Worm (Caenorhabditis elegans) whole organism, L1 larva: ENCODE data around the gene calu-1.

Source experiments
- C16A3.4 ChIP-seq: fragments of 150-350 bp; optimal IDR thresholded peaks from 2 replicates; lab custom pipeline; 2014; ENCODE audit warnings: missing biosample characterization, missing genetic modification characterization
- C34B4.2 ChIP-seq: sonication (generic microtip); optimal IDR thresholded peaks from 2 replicates; lab custom pipeline; 2017; ENCODE audit warnings: mild to moderate bottlenecking, missing genetic modification characterization, missing compliant biosample characterization
- Y116A8C.19 ChIP-seq: sonication (generic microtip); optimal IDR thresholded peaks from 2 replicates; lab custom pipeline; 2016; ENCODE audit warnings: missing compliant biosample characterization, missing genetic modification characterization, borderline replicate concordance
- aha-1 ChIP-seq: fragments of 150-350 bp; optimal IDR thresholded peaks from 2 replicates; lab custom pipeline; 2014; ENCODE audit warnings: missing biosample characterization, missing genetic modification characterization
- alr-1 ChIP-seq: fragments of 200-800 bp; sonication (Bioruptor generic); optimal IDR thresholded peaks from 2 replicates; lab custom pipeline; 2018; ENCODE audit warnings: borderline replicate concordance, mild to moderate bottlenecking, missing genetic modification characterization, missing compliant biosample characterization
- aly-2 ChIP-seq: fragments of 150-350 bp; optimal IDR thresholded peaks from 2 replicates; lab custom pipeline; 2014; ENCODE audit warnings: missing biosample characterization, missing genetic modification characterization
- ama-1 ChIP-seq: fragments of 150-350 bp; optimal IDR thresholded peaks from 2 replicates; lab custom pipeline; 2014
- blmp-1 ChIP-seq: fragments of 150-350 bp; optimal IDR thresholded peaks from 2 replicates; lab custom pipeline; 2014; ENCODE audit warnings: missing biosample characterization, missing genetic modification characterization
- ceh-8 ChIP-seq: fragments of 200-800 bp; sonication (Bioruptor generic); optimal IDR thresholded peaks from 2 replicates; lab custom pipeline; 2018; ENCODE audit warnings: mild to moderate bottlenecking, missing genetic modification characterization, moderate library complexity, missing compliant biosample characterization
- ceh-82 ChIP-seq, 3 experiments: fragments of 150-350 bp in 1 of 3; sonication (generic microtip) in 2 of 3; optimal IDR thresholded peaks; 2 replicates each; lab custom pipeline; 2014 to 2017; ENCODE audit warnings: missing biosample characterization in 3 of 3, missing genetic modification characterization in 3 of 3
- ceh-88 ChIP-seq: fragments of 200-800 bp; sonication (Bioruptor generic); IDR thresholded peaks from 2 replicates; pipeline ENCODE4 v1.3.6; 2022; ENCODE audit warnings: missing genetic modification characterization, missing compliant biosample characterization
- egl-13 ChIP-seq: sonication (generic microtip); optimal IDR thresholded peaks from 2 replicates; lab custom pipeline; 2016; ENCODE audit warnings: missing genotype, missing genetic modification reagents, missing genetic modification characterization, missing compliant biosample characterization
- fkh-10 ChIP-seq: sonication (generic microtip); optimal IDR thresholded peaks from 2 replicates; lab custom pipeline; 2017; ENCODE audit warnings: missing biosample characterization, missing genetic modification reagents, missing genetic modification characterization
- grh-1 ChIP-seq: fragments of 200-800 bp; sonication (Bioruptor generic); IDR thresholded peaks from 2 replicates; pipeline ENCODE4 v1.3.6; 2022; ENCODE audit warnings: missing genetic modification reagents, missing genetic modification characterization, missing compliant biosample characterization
- hlh-4 ChIP-seq: sonication (generic microtip); optimal IDR thresholded peaks from 2 replicates; lab custom pipeline; 2016; ENCODE audit warnings: mild to moderate bottlenecking, missing genetic modification characterization, missing compliant biosample characterization
- irx-1 ChIP-seq: sonication (generic microtip); optimal IDR thresholded peaks from 2 replicates; lab custom pipeline; 2016; ENCODE audit warnings: missing genetic modification characterization, missing compliant biosample characterization
- isw-1 ChIP-seq: fragments of 200-800 bp; sonication (Bioruptor generic); IDR thresholded peaks from 2 replicates; pipeline ENCODE4 v1.3.6; 2022; ENCODE audit warnings: missing genetic modification characterization, missing compliant biosample characterization
- lir-3 ChIP-seq: sonication (generic microtip); optimal IDR thresholded peaks from 2 replicates; lab custom pipeline; 2016; ENCODE audit warnings: mild to moderate bottlenecking, missing genetic modification characterization, moderate library complexity, missing compliant biosample characterization; ENCODE audit not compliant: poor library complexity
- mdl-1 ChIP-seq, 2 experiments: fragments of 150-350 bp; optimal IDR thresholded peaks; 2 replicates each; lab custom pipeline; 2014 to 2017; ENCODE audit warnings: missing biosample characterization in 2 of 2, missing genetic modification characterization in 2 of 2, inconsistent platforms in 1 of 2
- mep-1 ChIP-seq: fragments of 150-350 bp; optimal IDR thresholded peaks from 2 replicates; lab custom pipeline; 2014; ENCODE audit warnings: missing biosample characterization, missing genetic modification characterization
- nhr-11 ChIP-seq: fragments of 150-350 bp; optimal IDR thresholded peaks from 2 replicates; lab custom pipeline; 2014; ENCODE audit warnings: missing biosample characterization, missing genetic modification characterization
- nhr-12 ChIP-seq: sonication (generic microtip); optimal IDR thresholded peaks from 2 replicates; lab custom pipeline; 2017; ENCODE audit warnings: missing biosample characterization, missing genetic modification characterization
- nhr-19 ChIP-seq: fragments of 200-800 bp; sonication (Bioruptor generic); conservative IDR thresholded peaks from 2 replicates; pipeline ENCODE4 v1.3.6; 2022; ENCODE audit warnings: missing genetic modification characterization, missing compliant biosample characterization
- nhr-28 ChIP-seq: fragments of 150-350 bp; optimal IDR thresholded peaks from 2 replicates; lab custom pipeline; 2014; ENCODE audit warnings: missing biosample characterization, missing genetic modification characterization
- nhr-47 ChIP-seq: sonication (generic microtip); optimal IDR thresholded peaks from 2 replicates; lab custom pipeline; 2016; ENCODE audit warnings: mild to moderate bottlenecking, missing genetic modification characterization, moderate library complexity, missing compliant biosample characterization
- nhr-71 ChIP-seq: sonication (generic microtip); optimal IDR thresholded peaks from 2 replicates; lab custom pipeline; 2016; ENCODE audit warnings: mild to moderate bottlenecking, missing genetic modification characterization, moderate library complexity, missing compliant biosample characterization
- nhr-77 ChIP-seq: fragments of 150-350 bp; optimal IDR thresholded peaks from 2 replicates; lab custom pipeline; 2014; ENCODE audit warnings: missing biosample characterization, missing genetic modification characterization
- nhr-84 ChIP-seq: sonication (generic microtip); optimal IDR thresholded peaks from 2 replicates; lab custom pipeline; 2017; ENCODE audit warnings: missing biosample characterization, missing genetic modification characterization
- nhr-85 ChIP-seq: sonication (generic microtip); peaks from one replicate; lab custom pipeline; 2016; ENCODE audit warnings: missing genetic modification characterization, inconsistent platforms, missing compliant biosample characterization
- nhr-90 ChIP-seq: sonication (generic microtip); optimal IDR thresholded peaks from 2 replicates; lab custom pipeline; 2016; ENCODE audit warnings: mild to moderate bottlenecking, missing genetic modification characterization, missing compliant biosample characterization; ENCODE audit not compliant: poor library complexity
- pag-3 ChIP-seq: sonication (generic microtip); optimal IDR thresholded peaks from 2 replicates; lab custom pipeline; 2017; ENCODE audit warnings: missing genetic modification characterization, mild to moderate bottlenecking, missing compliant biosample characterization, antibody characterized with exemption, borderline replicate concordance; ENCODE audit not compliant: insufficient read depth
- rnt-1 ChIP-seq: sonication (generic microtip); optimal IDR thresholded peaks from 2 replicates; lab custom pipeline; 2016; ENCODE audit warnings: mild to moderate bottlenecking, missing genetic modification characterization, moderate library complexity, missing compliant biosample characterization
- snu-23 ChIP-seq: sonication (generic microtip); optimal IDR thresholded peaks from 2 replicates; lab custom pipeline; 2016; ENCODE audit warnings: missing genetic modification characterization, missing compliant biosample characterization
- sptf-1 ChIP-seq: fragments of 150-350 bp; optimal IDR thresholded peaks from 2 replicates; lab custom pipeline; 2014; ENCODE audit warnings: missing biosample characterization, missing genetic modification characterization
- sup-37 ChIP-seq: fragments of 200-800 bp; sonication (Bioruptor generic); optimal IDR thresholded peaks from 2 replicates; lab custom pipeline; 2018; ENCODE audit warnings: mild to moderate bottlenecking, missing genetic modification characterization, missing compliant biosample characterization
- swsn-7 ChIP-seq: sonication (generic microtip); optimal IDR thresholded peaks from 2 replicates; lab custom pipeline; 2016; ENCODE audit warnings: missing genetic modification characterization, missing compliant biosample characterization
- tbx-2 ChIP-seq: sonication (generic microtip); optimal IDR thresholded peaks from 2 replicates; lab custom pipeline; 2016; ENCODE audit warnings: missing genetic modification characterization, missing compliant biosample characterization
- unc-30 ChIP-seq: sonication (generic microtip); optimal IDR thresholded peaks from 2 replicates; lab custom pipeline; 2017; ENCODE audit warnings: missing biosample characterization, missing genetic modification characterization
- unc-62 ChIP-seq: fragments of 150-350 bp; optimal IDR thresholded peaks from 2 replicates; lab custom pipeline; 2014; ENCODE audit warnings: missing biosample characterization, missing genetic modification reagents, missing genetic modification characterization
- xbp-1 ChIP-seq: sonication (generic microtip); optimal IDR thresholded peaks from 2 replicates; lab custom pipeline; 2016; ENCODE audit warnings: missing genetic modification characterization, missing compliant biosample characterization
- zag-1 ChIP-seq: fragments of 150-350 bp; optimal IDR thresholded peaks from 2 replicates; lab custom pipeline; 2014; ENCODE audit warnings: missing biosample characterization, missing genetic modification characterization
- ztf-4 ChIP-seq: fragments of 150-350 bp; optimal IDR thresholded peaks from 2 replicates; lab custom pipeline; 2014; ENCODE audit warnings: missing biosample characterization, missing genetic modification characterization

Gene calu-1

ce11 chrX:4971427-4971826 is 714 bp upstream of the calu-1 start (continued):
- TF ChIP-seq nhr-12 (tag; lab: Kevin White, UChicago) = no peak
- peak; percentile 28 for TF ChIP-seq nhr-77
- TF ChIP-seq grh-1 (GFP tag; lab: Robert Waterston, UW) = 0 out of 2 replicates have a peak, but pooled peaks have one; percentile 34
- TF ChIP-seq nhr-28 (tag; lab: Kevin White, UChicago) = no peak
- TF ChIP-seq nhr-71 (tag; lab: Kevin White, UChicago) = peak; percentile 80
- TF ChIP-seq mdl-1 (tag; optimal IDR thresholded peaks at IDR 0.05; lab: Kevin White, UChicago) = peak in 1 of 2 experiments; percentile 72
- TF ChIP-seq fkh-10 (GFP tag; lab: Kevin White, UChicago) = no peak
- TF ChIP-seq unc-62 (GFP tag; lab: Kevin White, UChicago) = no peak
- TF ChIP-seq pag-3 (tag; lab: Kevin White, UChicago) = no peak

ce11 chrX:4969228-4969627 is 1.5 kb downstream of the calu-1 start, which contains the start of gene M03F4.6:
Gene M03F4.6, minus strand, starts transcription at chrX:4969328.
- peak; percentile 13 for TF ChIP-seq rnt-1 (tag; lab: Kevin White, UChicago)
- TF ChIP-seq C16A3.4 (tag; lab: Kevin White, UChicago) = no peak
- TF ChIP-seq lir-3 = no peak
- TF ChIP-seq ztf-4 (tag; lab: Kevin White, UChicago) = peak; percentile 90
- TF ChIP-seq ama-1 = peak; percentile 74
- no peak for TF ChIP-seq nhr-90 (tag; lab: Kevin White, UChicago)
- no peak for TF ChIP-seq ceh-88
- TF ChIP-seq nhr-19 (GFP tag; lab: Robert Waterston, UW) = no peak
- TF ChIP-seq nhr-47 (tag; lab: Kevin White, UChicago) = no peak
- no peak for TF ChIP-seq snu-23
- no peak for TF ChIP-seq tbx-2 (tag; lab: Kevin White, UChicago)
- TF ChIP-seq unc-30 = no peak
- TF ChIP-seq blmp-1 (tag; lab: Kevin White, UChicago) = peak; percentile 95
- TF ChIP-seq nhr-77 = no peak
- no peak for TF ChIP-seq sptf-1 (tag; lab: Kevin White, UChicago)
- no peak for TF ChIP-seq nhr-84 (tag; lab: Kevin White, UChicago)
- TF ChIP-seq nhr-85 = no peak
- no peak for TF ChIP-seq aly-2
- TF ChIP-seq swsn-7 (tag; lab: Kevin White, UChicago) = no peak
- TF ChIP-seq irx-1 (tag; lab: Kevin White, UChicago) = no peak
- TF ChIP-seq Y116A8C.19 = no peak
- TF ChIP-seq mep-1 (tag; lab: Kevin White, UChicago) = peak; percentile 52
- TF ChIP-seq xbp-1 = no peak
- no peak for TF ChIP-seq hlh-4 (tag; lab: Kevin White, UChicago)
- TF ChIP-seq nhr-11 (tag; lab: Kevin White, UChicago) = no peak
- TF ChIP-seq zag-1 (tag; lab: Kevin White, UChicago) = no peak
- peak; percentile 38 for TF ChIP-seq nhr-71 (tag; lab: Kevin White, UChicago)

ce11 chrX:4965592-4965991 is 5.1 kb downstream of the calu-1 start:
- TF ChIP-seq pag-3 (tag; lab: Kevin White, UChicago) (no peak), aha-1 (tag; lab: Kevin White, UChicago) (no peak), alr-1 (tag; lab: Kevin White, UChicago) (no peak), ceh-8 (no peak), mdl-1 (tag; optimal IDR thresholded peaks at IDR 0.05; lab: Kevin White, UChicago) (no peak), ceh-82 (tag; optimal IDR thresholded peaks at IDR 0.05; lab: Kevin White, UChicago) (no peak), sup-37 (GFP tag; lab: Kevin White, UChicago) (no peak), egl-13 (tag; lab: Kevin White, UChicago) (no peak), isw-1 (GFP tag; lab: Robert Waterston, UW) (no peak), C34B4.2 (tag; lab: Kevin White, UChicago) (no peak), nhr-47 (tag; lab: Kevin White, UChicago) (no peak), nhr-11 (tag; lab: Kevin White, UChicago) (no peak), tbx-2 (tag; lab: Kevin White, UChicago) (no peak), nhr-77 (no peak)
- TF ChIP-seq, all 84 proteins: peak for 0
